Worm (Caenorhabditis elegans) whole organism, L4/young adult: ENCODE data around the gene hen-1.

ENCODE experiments used
- dao-5 ChIP-seq: sonication (generic microtip); optimal IDR thresholded peaks from 2 replicates; lab custom pipeline; 2016; ENCODE audit warnings: missing genotype, missing genetic modification characterization, moderate library complexity, missing compliant biosample characterization
- him-1 ChIP-seq: sonication (generic microtip); optimal IDR thresholded peaks from 2 replicates; lab custom pipeline; 2016; ENCODE audit warnings: missing genotype, missing genetic modification reagents, missing genetic modification characterization, missing compliant biosample characterization

- TF ChIP-seq him-1 (no peak), dao-5 (tag; lab: Kevin White, UChicago) (no peak)
Observed at ce11 chrX:7129460-7129859, 12.7 kb upstream of the hen-1 start.
